Fruit fly (Drosophila melanogaster) whole organism: Measurements from ENCODE around the gene Uro.

Experiments
- EcR ChIP-seq, 2 experiments: fragments of >200 bp; optimal IDR thresholded peaks; 2 replicates each; lab custom pipeline; 2017; ENCODE audit warnings: missing biosample characterization in 2 of 2, missing genetic modification characterization in 2 of 2, missing genetic modification reagents in 2 of 2
- psq ChIP-seq: fragments of >200 bp; optimal IDR thresholded peaks from 2 replicates; lab custom pipeline; 2017

dm6 chr2L:7744739-7745138 is 35.1 kb upstream of the Uro start, which contains the start of gene CG7214:
- TF ChIP-seq EcR (GFP tag; optimal IDR thresholded peaks at IDR 0.05; lab: Kevin White, UChicago) (no peak), psq (lab: Kevin White, UChicago) (no peak)
